Worm (Caenorhabditis elegans): ENCODE results near the gene Y68A4A.13.

DNA sequence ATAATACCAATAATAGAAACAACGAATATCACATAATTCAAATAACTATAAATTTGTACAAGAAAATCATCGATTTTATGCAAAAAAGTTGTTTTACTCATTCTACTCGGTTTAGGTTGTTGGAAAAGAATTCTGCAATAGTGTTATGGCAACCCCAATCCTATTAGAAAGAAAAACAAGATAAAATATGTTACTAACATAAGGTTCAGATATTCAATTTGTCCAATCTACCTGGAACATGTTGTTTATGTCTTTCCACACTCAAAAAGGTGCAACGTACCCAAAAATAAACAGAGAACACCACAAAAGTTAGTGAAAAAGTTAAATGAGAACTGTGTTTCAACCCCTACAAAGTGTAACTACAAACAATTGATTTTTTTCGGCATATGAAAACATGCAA is 37.1 kb downstream of the Y68A4A.13 start, which contains the start of gene srw-51:
- TF ChIP-seq sea-1 (GFP tag; conservative IDR thresholded peaks at IDR 0.05) (no peak), ama-1 (optimal IDR thresholded peaks at IDR 0.05) (no peak), tra-4 (tag; optimal IDR thresholded peaks at IDR 0.05) (no peak), ets-7 (tag; optimal IDR thresholded peaks at IDR 0.05) (no peak), tbx-37 (GFP tag; conservative IDR thresholded peaks at IDR 0.05) (no peak), tbx-11 (GFP tag; IDR thresholded peaks at IDR 0.05) (no peak), hmg-4 (GFP tag; optimal IDR thresholded peaks at IDR 0.05) (no peak), scrt-1 (GFP tag; IDR thresholded peaks at IDR 0.05) (no peak), B0310.2 (tag; optimal IDR thresholded peaks at IDR 0.05) (no peak), ceh-13 (GFP tag; optimal IDR thresholded peaks at IDR 0.05) (no peak), flt-1 (GFP tag; IDR thresholded peaks at IDR 0.05) (no peak), hmbx-1 (tag; optimal IDR thresholded peaks at IDR 0.05) (no peak)

All from whole organism, early embryonic.